Fruit fly (Drosophila melanogaster): ENCODE results near the gene Ttc19.

DNA sequence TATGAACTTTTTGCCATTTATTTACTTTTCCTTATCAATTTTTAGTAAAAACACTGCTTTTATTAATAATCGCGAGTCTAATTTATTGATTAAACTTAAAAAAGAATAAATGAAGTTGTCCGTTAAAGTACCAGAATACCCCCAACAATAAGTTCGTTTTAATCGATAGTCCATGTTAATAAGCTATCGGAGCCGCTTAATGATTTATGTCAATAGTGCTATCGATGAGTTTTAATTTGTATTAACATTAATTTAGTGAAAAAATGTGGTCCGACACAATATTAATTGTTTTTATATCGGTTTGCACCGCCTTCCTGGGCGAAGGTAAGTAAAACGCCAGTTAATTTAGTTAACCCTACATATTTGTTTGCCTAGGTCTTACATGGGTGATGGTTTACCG is 4.0 kb upstream of the Ttc19 start, which contains the start of gene CG10470:
- TF ChIP-seq CG14655 (GFP tag; optimal IDR thresholded peaks at IDR 0.05) (no peak), CG34367 (tag; optimal IDR thresholded peaks at IDR 0.05) (no peak), EcR (GFP tag; optimal IDR thresholded peaks at IDR 0.05) (no peak), CG8159 (tag; optimal IDR thresholded peaks at IDR 0.05) (peak; percentile 4), CG4496 (GFP tag; IDR thresholded peaks at IDR 0.05) (no peak), CG8301 (tag; optimal IDR thresholded peaks at IDR 0.05) (no peak), CG15710 (tag; optimal IDR thresholded peaks at IDR 0.05) (no peak), CG10348 (GFP tag; IDR thresholded peaks at IDR 0.05) (no peak), CG32121 (GFP tag; IDR thresholded peaks at IDR 0.05) (no peak), CG13204 (GFP tag; optimal IDR thresholded peaks at IDR 0.05) (no peak)
